Fruit fly (Drosophila melanogaster) whole organism, embryonic: Measurements from ENCODE around the gene Cp36.

Experiments
- Ada2b ChIP-seq: fragments of 200-800 bp; sonication (Bioruptor generic); IDR thresholded peaks from 2 replicates; pipeline ENCODE4 v1.3.6; 2022; ENCODE audit warnings: missing biosample characterization, missing genetic modification characterization
- B-H1 ChIP-seq: fragments of 200-800 bp; sonication (Bioruptor generic); IDR thresholded peaks from 3 replicates; pipeline ENCODE4 v1.3.6; 2022; ENCODE audit warnings: missing biosample characterization, missing genetic modification characterization
- B-H2 ChIP-seq: fragments of 200-800 bp; sonication (Bioruptor generic); optimal IDR thresholded peaks from 2 replicates; lab custom pipeline; 2018; ENCODE audit warnings: missing biosample characterization, mild to moderate bottlenecking, missing genetic modification characterization
- CG1024 ChIP-seq: fragments of 200-800 bp; sonication (Bioruptor generic); IDR thresholded peaks from 2 replicates; pipeline ENCODE4 v1.3.6; 2022; ENCODE audit warnings: missing biosample characterization, missing genetic modification characterization
- CG11085 ChIP-seq: fragments of 200-800 bp; sonication (Bioruptor generic); IDR thresholded peaks from 2 replicates; pipeline ENCODE4 v1.3.6; 2022; ENCODE audit warnings: missing biosample characterization, missing genetic modification characterization
- CG11504 ChIP-seq: fragments of 200-800 bp; sonication (Bioruptor generic); optimal IDR thresholded peaks from 3 replicates; lab custom pipeline; 2019; ENCODE audit warnings: missing biosample characterization, mild to moderate bottlenecking, missing genetic modification characterization, moderate library complexity
- CG14965 ChIP-seq: fragments of 200-800 bp; sonication (Bioruptor generic); optimal IDR thresholded peaks from 2 replicates; lab custom pipeline; 2016; ENCODE audit warnings: missing biosample characterization, missing genetic modification characterization, borderline replicate concordance
- CG1602 ChIP-seq: fragments of 200-800 bp; sonication (Bioruptor generic); optimal IDR thresholded peaks from 3 replicates; lab custom pipeline; 2016; ENCODE audit warnings: missing biosample characterization, missing genetic modification characterization
- CG31224 ChIP-seq: fragments of 200-800 bp; sonication (Bioruptor generic); IDR thresholded peaks from 2 replicates; pipeline ENCODE4 v1.3.6; 2022; ENCODE audit warnings: missing biosample characterization, missing genetic modification characterization
- CG32772 ChIP-seq: fragments of 200-800 bp; sonication (Bioruptor generic); IDR thresholded peaks from 2 replicates; pipeline ENCODE4 v1.3.6; 2022; ENCODE audit warnings: missing biosample characterization, missing genetic modification characterization
- CG33557 ChIP-seq: fragments of 200-800 bp; sonication (Bioruptor generic); optimal IDR thresholded peaks from 2 replicates; lab custom pipeline; 2019; ENCODE audit warnings: missing biosample characterization, mild to moderate bottlenecking, missing genetic modification characterization, moderate library complexity
- CG4730 ChIP-seq: fragments of 200-800 bp; sonication (Bioruptor generic); IDR thresholded peaks from 2 replicates; pipeline ENCODE4 v1.3.6; 2022; ENCODE audit warnings: missing biosample characterization, missing genetic modification characterization
- CG4820 ChIP-seq: fragments of 200-800 bp; sonication (Bioruptor generic); optimal IDR thresholded peaks from 3 replicates; lab custom pipeline; 2016; ENCODE audit warnings: missing biosample characterization, missing genetic modification characterization
- CG8924 ChIP-seq: fragments of 200-800 bp; optimal IDR thresholded peaks from 3 replicates; lab custom pipeline; 2019; ENCODE audit warnings: missing biosample characterization, mild to moderate bottlenecking, missing genetic modification characterization, moderate library complexity
- Camta ChIP-seq: fragments of 200-800 bp; sonication (Bioruptor generic); optimal IDR thresholded peaks from 2 replicates; lab custom pipeline; 2016; ENCODE audit warnings: missing biosample characterization, missing genetic modification characterization
- D ChIP-seq, 2 experiments: fragments of 200-800 bp in 1 of 2; fragments of >200 bp in 1 of 2; sonication (Bioruptor generic) in 1 of 2; optimal IDR thresholded peaks; 2 replicates in 1 of 2; 3 replicates in 1 of 2; lab custom pipeline; 2017; ENCODE audit warnings: mild to moderate bottlenecking in 1 of 2, missing biosample characterization in 1 of 2, missing genetic modification characterization in 1 of 2, missing genetic modification reagents in 1 of 2
- Dfd ChIP-seq, 2 experiments: fragments of >200 bp; optimal IDR thresholded peaks; 2 replicates each; lab custom pipeline; 2017; ENCODE audit warnings: missing biosample characterization in 2 of 2, missing genetic modification characterization in 2 of 2
- Dp ChIP-seq: fragments of 200-800 bp; sonication (Bioruptor generic); optimal IDR thresholded peaks from 2 replicates; lab custom pipeline; 2018; ENCODE audit warnings: missing biosample characterization, mild to moderate bottlenecking, missing genetic modification characterization, moderate library complexity
- E2f1 ChIP-seq: fragments of 200-800 bp; sonication (Bioruptor generic); IDR thresholded peaks from 2 replicates; pipeline ENCODE4 v1.3.6; 2022; ENCODE audit warnings: missing biosample characterization, missing genetic modification characterization
- E2f2 ChIP-seq: fragments of 200-800 bp; sonication (Bioruptor generic); IDR thresholded peaks from 2 replicates; pipeline ENCODE4 v1.3.6; 2022; ENCODE audit warnings: missing biosample characterization, missing genetic modification characterization
- Fer2 ChIP-seq: fragments of 200-800 bp; sonication (Bioruptor generic); optimal IDR thresholded peaks from 2 replicates; lab custom pipeline; 2018; ENCODE audit warnings: missing biosample characterization, mild to moderate bottlenecking, missing genetic modification characterization, moderate library complexity
- Gsc ChIP-seq: fragments of 200-800 bp; sonication (Bioruptor generic); IDR thresholded peaks from 2 replicates; pipeline ENCODE4 v1.3.6; 2022; ENCODE audit warnings: missing biosample characterization, missing genetic modification characterization
- HLH4C ChIP-seq: fragments of 200-800 bp; sonication (Bioruptor generic); IDR thresholded peaks from 3 replicates; pipeline ENCODE4 v1.3.6; 2022; ENCODE audit warnings: missing biosample characterization, missing genetic modification characterization; ENCODE audit not compliant: partially characterized antibody
- HLH54F ChIP-seq: fragments of 200-800 bp; sonication (Bioruptor generic); optimal IDR thresholded peaks from 3 replicates; lab custom pipeline; 2016; ENCODE audit warnings: missing biosample characterization, missing genetic modification characterization
- HLHmδ ChIP-seq: fragments of 200-800 bp; sonication (Bioruptor generic); optimal IDR thresholded peaks from 2 replicates; lab custom pipeline; 2018; ENCODE audit warnings: missing biosample characterization, mild to moderate bottlenecking, missing genetic modification characterization, moderate library complexity
- Jarid2 ChIP-seq: fragments of 200-800 bp; sonication (Bioruptor generic); optimal IDR thresholded peaks from 3 replicates; lab custom pipeline; 2017; ENCODE audit warnings: mild to moderate bottlenecking, missing biosample characterization, missing genetic modification reagents, missing genetic modification characterization
- NFAT ChIP-seq: fragments of 200-800 bp; sonication (Bioruptor generic); IDR thresholded peaks from 2 replicates; pipeline ENCODE4 v1.3.6; 2022; ENCODE audit warnings: missing biosample characterization, missing genetic modification characterization
- Nf-YA ChIP-seq: fragments of 200-800 bp; sonication (Bioruptor generic); IDR thresholded peaks from 2 replicates; pipeline ENCODE4 v1.3.6; 2022; ENCODE audit warnings: missing biosample characterization, missing genetic modification characterization
- Poxn ChIP-seq: fragments of 200-800 bp; sonication (Bioruptor generic); IDR thresholded peaks from 2 replicates; pipeline ENCODE4 v1.3.6; 2022; ENCODE audit warnings: missing biosample characterization, missing genetic modification characterization
- Tbp ChIP-seq: fragments of >200 bp; optimal IDR thresholded peaks from 2 replicates; lab custom pipeline; 2018; ENCODE audit warnings: missing biosample characterization, missing genetic modification characterization
- bab2 ChIP-seq: fragments of 200-800 bp; sonication (Bioruptor generic); optimal IDR thresholded peaks from 2 replicates; lab custom pipeline; 2016; ENCODE audit warnings: missing biosample characterization, missing genetic modification characterization
- bigmax ChIP-seq: fragments of 200-800 bp; sonication (Bioruptor generic); optimal IDR thresholded peaks from 2 replicates; lab custom pipeline; 2018; ENCODE audit warnings: missing biosample characterization, mild to moderate bottlenecking, missing genetic modification characterization
- chif ChIP-seq, 2 experiments: fragments of 200-800 bp; sonication (Bioruptor generic); optimal IDR thresholded peaks; 3 replicates each; lab custom pipeline; 2016; ENCODE audit warnings: missing biosample characterization in 2 of 2, missing genetic modification characterization in 2 of 2
- dmrt99B ChIP-seq: fragments of 200-800 bp; sonication (Bioruptor generic); optimal IDR thresholded peaks from 2 replicates; lab custom pipeline; 2018; ENCODE audit warnings: missing biosample characterization, mild to moderate bottlenecking, missing genetic modification characterization, moderate library complexity
- dpn ChIP-seq, 2 experiments: fragments of 200-800 bp; sonication (Bioruptor generic); optimal IDR thresholded peaks; 3 replicates each; lab custom pipeline; 2016; ENCODE audit warnings: missing biosample characterization in 2 of 2, missing genetic modification characterization in 2 of 2
- dysf ChIP-seq: fragments of 200-800 bp; sonication (Bioruptor generic); IDR thresholded peaks from 3 replicates; pipeline ENCODE4 v1.3.6; 2022; ENCODE audit warnings: missing biosample characterization, missing genetic modification characterization
- exex ChIP-seq: fragments of 200-800 bp; sonication (Bioruptor generic); optimal IDR thresholded peaks from 4 replicates; lab custom pipeline; 2018; ENCODE audit warnings: missing biosample characterization, mild to moderate bottlenecking, missing genetic modification characterization, moderate library complexity
- eyg ChIP-seq: fragments of 200-800 bp; sonication (Bioruptor generic); optimal IDR thresholded peaks from 3 replicates; lab custom pipeline; 2016; ENCODE audit warnings: missing biosample characterization, missing genetic modification characterization
- gce ChIP-seq: fragments of 200-800 bp; sonication (Bioruptor generic); IDR thresholded peaks from 3 replicates; pipeline ENCODE4 v1.3.6; 2022; ENCODE audit warnings: missing biosample characterization, missing genetic modification characterization
- ind ChIP-seq: fragments of 200-800 bp; sonication (Bioruptor generic); optimal IDR thresholded peaks from 3 replicates; lab custom pipeline; 2016; ENCODE audit warnings: missing biosample characterization, missing genetic modification characterization
- lab ChIP-seq: fragments of 200-800 bp; sonication (Bioruptor generic); optimal IDR thresholded peaks from 3 replicates; lab custom pipeline; 2017; ENCODE audit warnings: missing biosample characterization, missing genetic modification characterization, mild to moderate bottlenecking, moderate library complexity, missing genetic modification reagents
- pros ChIP-seq: fragments of 200-800 bp; sonication (Bioruptor generic); optimal IDR thresholded peaks from 3 replicates; lab custom pipeline; 2019; ENCODE audit warnings: missing biosample characterization, mild to moderate bottlenecking, missing genetic modification characterization, moderate library complexity
- rib ChIP-seq: fragments of 200-800 bp; sonication (Bioruptor generic); IDR thresholded peaks from 2 replicates; pipeline ENCODE4 v1.3.6; 2022; ENCODE audit warnings: missing biosample characterization, missing genetic modification characterization
- row ChIP-seq: fragments of 200-800 bp; sonication (Bioruptor generic); IDR thresholded peaks from 3 replicates; pipeline ENCODE4 v1.3.6; 2022; ENCODE audit warnings: missing biosample characterization, missing genetic modification characterization
- sens ChIP-seq: fragments of 200-800 bp; sonication (Bioruptor generic); peaks from one replicate; lab custom pipeline; 2016; ENCODE audit warnings: missing biosample characterization, missing genetic modification characterization
- slou ChIP-seq: fragments of 200-800 bp; sonication (Bioruptor generic); optimal IDR thresholded peaks from 3 replicates; lab custom pipeline; 2016; ENCODE audit warnings: missing biosample characterization, missing genetic modification characterization
- slp2 ChIP-seq: fragments of 200-800 bp; sonication (Bioruptor generic); optimal IDR thresholded peaks from 2 replicates; lab custom pipeline; 2016; ENCODE audit warnings: missing biosample characterization, missing genetic modification characterization
- sna ChIP-seq: fragments of 200-800 bp; sonication (Bioruptor generic); IDR thresholded peaks from 2 replicates; pipeline ENCODE4 v1.3.6; 2022; ENCODE audit warnings: missing biosample characterization, missing genetic modification characterization; ENCODE audit not compliant: partially characterized antibody
- stwl ChIP-seq: fragments of 200-800 bp; sonication (Bioruptor generic); optimal IDR thresholded peaks from 3 replicates; lab custom pipeline; 2018; ENCODE audit warnings: missing biosample characterization, mild to moderate bottlenecking, missing genetic modification characterization, moderate library complexity
- ttk ChIP-seq: fragments of 200-800 bp; sonication (Bioruptor generic); IDR thresholded peaks from 2 replicates; pipeline ENCODE4 v2.1.2; 2022; ENCODE audit warnings: missing biosample characterization, missing genetic modification characterization
- vfl ChIP-seq: fragments of 200-800 bp; sonication (Bioruptor generic); optimal IDR thresholded peaks from 2 replicates; lab custom pipeline; 2016; ENCODE audit warnings: missing biosample characterization, missing genetic modification characterization

Gene Cp36

DNA sequence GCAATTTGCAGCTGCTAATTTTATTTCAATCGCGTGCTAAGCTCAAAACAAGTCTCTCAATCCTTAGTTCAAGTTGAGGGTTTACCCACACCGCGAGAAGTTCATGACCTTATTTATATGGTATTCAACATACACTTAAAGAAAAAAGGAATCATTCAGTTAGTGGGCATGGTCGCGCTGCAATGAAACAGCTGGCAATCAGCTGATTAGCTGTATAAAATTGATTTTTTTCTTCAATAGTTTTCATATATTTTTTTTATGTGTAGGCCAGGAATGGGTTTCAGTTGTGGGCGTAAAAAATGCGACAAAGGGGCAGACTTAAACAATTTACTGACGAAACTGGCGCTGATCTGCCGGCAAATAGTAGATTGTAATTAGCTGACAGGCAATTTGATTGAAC is 20.0 kb downstream of the Cp36 start (continued):
- TF ChIP-seq dmrt99B (tag; lab: Kevin White, UChicago) (peak; percentile 14), Jarid2 (GFP tag; lab: Kevin White, UChicago) (no peak), rib (no peak), CG33557 (GFP tag; lab: Kevin White, UChicago) (no peak), Poxn (GFP tag; lab: Robert Waterston, UW) (no peak), stwl (tag; lab: Kevin White, UChicago) (no peak), HLH4C (GFP tag; lab: Robert Waterston, UW) (no peak), Nf-YA (GFP tag; lab: Robert Waterston, UW) (peak; percentile 22; the same call in 1 of the 2 replicates), CG32772 (GFP tag; lab: Robert Waterston, UW) (no peak), B-H2 (no peak), sens (GFP tag; lab: Kevin White, UChicago) (peak; percentile 82), gce (GFP tag; lab: Robert Waterston, UW) (no peak), D (optimal IDR thresholded peaks at IDR 0.05; lab: Kevin White, UChicago) (no peak), D (GFP tag; optimal IDR thresholded peaks at IDR 0.05; lab: Kevin White, UChicago) (no peak), Dp (GFP tag; lab: Kevin White, UChicago) (no peak), bigmax (no peak), dpn (GFP tag; optimal IDR thresholded peaks at IDR 0.05; lab: Kevin White, UChicago) (peak; percentile 7 to 9), Camta (no peak), exex (tag; lab: Kevin White, UChicago) (no peak), bab2 (GFP tag; lab: Kevin White, UChicago) (peak; percentile 3), CG14965 (GFP tag; lab: Kevin White, UChicago) (no peak), ttk (0 out of 2 replicates have a peak, but pooled peaks have one; percentile 25), Gsc (GFP tag; lab: Robert Waterston, UW) (no peak), CG11504 (tag; lab: Kevin White, UChicago) (peak; percentile 35), sna (GFP tag; lab: Robert Waterston, UW) (no peak), Ada2b (GFP tag; lab: Robert Waterston, UW) (0 out of 2 replicates have a peak, but pooled peaks have one; percentile 22), slou (no peak), eyg (GFP tag; lab: Kevin White, UChicago) (no peak), B-H1 (GFP tag; lab: Robert Waterston, UW) (peak; percentile 26; the same call in 1 of the 3 replicates), dysf (GFP tag; lab: Robert Waterston, UW) (0 out of 3 replicates have a peak, but pooled peaks have one; percentile 29), row (GFP tag; lab: Robert Waterston, UW) (peak; percentile 33; the same call in 1 of the 3 replicates), HLH54F (GFP tag; lab: Kevin White, UChicago) (peak; percentile 8), CG4730 (GFP tag; lab: Robert Waterston, UW) (no peak), NFAT (no peak), CG8924 (tag; lab: Kevin White, UChicago) (no peak), ind (peak; percentile 3), vfl (GFP tag; lab: Kevin White, UChicago) (no peak), Fer2 (tag; lab: Kevin White, UChicago) (no peak), CG1602 (no peak), CG1024 (GFP tag; lab: Robert Waterston, UW) (peak; percentile 31; the same call in 1 of the 2 replicates), pros (no peak), slp2 (GFP tag; lab: Kevin White, UChicago) (peak; percentile 19), lab (GFP tag; lab: Kevin White, UChicago) (peak; percentile 28), Dfd (GFP tag; optimal IDR thresholded peaks at IDR 0.05; lab: Kevin White, UChicago) (no peak), HLHmδ (no peak), CG31224 (no peak), E2f1 (GFP tag; lab: Robert Waterston, UW) (0 out of 2 replicates have a peak, but pooled peaks have one; percentile 16), chif (GFP tag; optimal IDR thresholded peaks at IDR 0.05; lab: Kevin White, UChicago) (no peak), CG11085 (GFP tag; lab: Robert Waterston, UW) (0 out of 2 replicates have a peak, but pooled peaks have one; percentile 35), CG4820 (GFP tag; lab: Kevin White, UChicago) (peak; percentile 7), Tbp (GFP tag; lab: Kevin White, UChicago) (no peak), E2f2 (GFP tag; lab: Robert Waterston, UW) (no peak)
